Worm (Caenorhabditis elegans): ENCODE results near the gene srh-149.

DNA sequence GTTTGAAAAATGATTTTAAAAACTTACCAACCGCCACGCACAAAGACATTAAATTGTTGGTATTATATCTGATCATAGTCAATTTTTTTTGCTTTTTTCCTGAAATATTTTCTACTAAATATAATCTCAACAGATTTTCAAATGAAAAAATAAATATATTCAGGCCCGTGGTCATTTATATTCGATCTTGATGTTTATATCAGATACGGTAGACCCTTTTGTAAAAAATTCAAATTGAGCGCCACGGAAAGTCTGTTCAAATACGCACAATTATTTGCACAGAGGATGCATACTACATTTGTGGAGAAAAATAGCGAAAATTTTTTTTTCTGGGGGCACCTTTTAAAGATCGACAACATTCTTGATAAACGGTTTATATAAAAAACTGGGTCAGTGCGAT lies 48.6 kb downstream of the srh-149 start, which contains the start of gene T26E4.4:
- TF ChIP-seq tbx-37 (GFP tag; conservative IDR thresholded peaks at IDR 0.05) (no peak), ama-1 (optimal IDR thresholded peaks at IDR 0.05) (no peak), B0310.2 (tag; optimal IDR thresholded peaks at IDR 0.05) (no peak), flt-1 (GFP tag; IDR thresholded peaks at IDR 0.05) (no peak), scrt-1 (GFP tag; IDR thresholded peaks at IDR 0.05) (no peak), ets-7 (tag; optimal IDR thresholded peaks at IDR 0.05) (no peak), tra-4 (tag; optimal IDR thresholded peaks at IDR 0.05) (no peak), ceh-13 (GFP tag; optimal IDR thresholded peaks at IDR 0.05) (no peak), hmg-4 (GFP tag; optimal IDR thresholded peaks at IDR 0.05) (no peak), hmbx-1 (tag; optimal IDR thresholded peaks at IDR 0.05) (no peak), F13C5.2 (tag; optimal IDR thresholded peaks at IDR 0.05) (no peak), aly-1 (tag; optimal IDR thresholded peaks at IDR 0.05) (no peak), ceh-36 (tag; optimal IDR thresholded peaks at IDR 0.05) (no peak), hnd-1 (tag; optimal IDR thresholded peaks at IDR 0.05) (no peak)

Data from whole organism, early embryonic.